Fruit fly (Drosophila melanogaster) whole organism, prepupa: ENCODE results near the gene CG8142.

ENCODE experiments used
- CG10631 ChIP-seq: fragments of 200-800 bp; sonication (Bioruptor generic); optimal IDR thresholded peaks from 2 replicates; lab custom pipeline; 2016; ENCODE audit warnings: missing biosample characterization, missing genetic modification characterization
- CG10669 ChIP-seq: fragments of 200-800 bp; sonication (Bioruptor generic); optimal IDR thresholded peaks from 3 replicates; lab custom pipeline; 2018; ENCODE audit warnings: missing biosample characterization, mild to moderate bottlenecking, missing genetic modification characterization, moderate library complexity
- CG11294 ChIP-seq: fragments of 200-800 bp; sonication (Bioruptor generic); IDR thresholded peaks from 2 replicates; pipeline ENCODE4 v1.3.6; 2022; ENCODE audit warnings: missing biosample characterization, missing genetic modification characterization
- CG11762 ChIP-seq: fragments of 200-800 bp; sonication (Bioruptor generic); optimal IDR thresholded peaks from 3 replicates; lab custom pipeline; 2016; ENCODE audit warnings: missing biosample characterization, missing genetic modification characterization; ENCODE audit not compliant: insufficient read depth
- CG11902 ChIP-seq: fragments of 200-800 bp; sonication (Bioruptor generic); optimal IDR thresholded peaks from 3 replicates; lab custom pipeline; 2016; ENCODE audit warnings: missing biosample characterization, missing genetic modification characterization
- CG15336 ChIP-seq: fragments of 200-800 bp; sonication (Bioruptor generic); IDR thresholded peaks from 2 replicates; pipeline ENCODE4 v1.3.6; 2022; ENCODE audit warnings: missing biosample characterization, missing genetic modification characterization
- CG1621 ChIP-seq: fragments of 200-800 bp; sonication (Bioruptor generic); optimal IDR thresholded peaks from 3 replicates; lab custom pipeline; 2018; ENCODE audit warnings: missing biosample characterization, mild to moderate bottlenecking, missing genetic modification characterization
- CG16779 ChIP-seq: fragments of 200-800 bp; sonication (Bioruptor generic); optimal IDR thresholded peaks from 3 replicates; lab custom pipeline; 2017; ENCODE audit warnings: missing biosample characterization, mild to moderate bottlenecking, missing genetic modification characterization
- CG3032 ChIP-seq: fragments of 200-800 bp; optimal IDR thresholded peaks from 2 replicates; lab custom pipeline; 2019; ENCODE audit warnings: missing biosample characterization, mild to moderate bottlenecking, missing genetic modification characterization, moderate library complexity
- CG31627 ChIP-seq: fragments of 200-800 bp; sonication (Bioruptor generic); optimal IDR thresholded peaks from 3 replicates; lab custom pipeline; 2016; ENCODE audit warnings: missing biosample characterization, missing genetic modification characterization
- CG32006 ChIP-seq: fragments of 200-800 bp; sonication (Bioruptor generic); optimal IDR thresholded peaks from 3 replicates; lab custom pipeline; 2017; ENCODE audit warnings: missing biosample characterization, mild to moderate bottlenecking, missing genetic modification characterization
- CG34406 ChIP-seq: fragments of 200-800 bp; sonication (Bioruptor generic); optimal IDR thresholded peaks from 3 replicates; lab custom pipeline; 2016; ENCODE audit warnings: missing biosample characterization, missing genetic modification characterization
- CG3919 ChIP-seq: fragments of 200-800 bp; sonication (Bioruptor generic); optimal IDR thresholded peaks from 3 replicates; lab custom pipeline; 2016; ENCODE audit warnings: missing biosample characterization, missing genetic modification characterization
- CG6808 ChIP-seq: fragments of 200-800 bp; sonication (Bioruptor generic); optimal IDR thresholded peaks from 3 replicates; lab custom pipeline; 2017; ENCODE audit warnings: missing biosample characterization, missing genetic modification characterization, mild to moderate bottlenecking, moderate library complexity, missing genetic modification reagents
- CG6854 ChIP-seq: fragments of 200-800 bp; sonication (Bioruptor generic); optimal IDR thresholded peaks from 2 replicates; lab custom pipeline; 2017; ENCODE audit warnings: missing biosample characterization, mild to moderate bottlenecking, missing genetic modification characterization
- CG7368 ChIP-seq: fragments of 200-800 bp; sonication (Bioruptor generic); optimal IDR thresholded peaks from 3 replicates; lab custom pipeline; 2016; ENCODE audit warnings: missing biosample characterization, missing genetic modification characterization
- CG8119 ChIP-seq: fragments of 200-800 bp; sonication (Bioruptor generic); IDR thresholded peaks from 3 replicates; pipeline ENCODE4 v1.3.6; 2022; ENCODE audit warnings: missing biosample characterization, missing genetic modification characterization
- CG8319 ChIP-seq: fragments of 200-800 bp; sonication (Bioruptor generic); optimal IDR thresholded peaks from 3 replicates; lab custom pipeline; 2016; ENCODE audit warnings: missing biosample characterization, missing genetic modification characterization
- CG8632 ChIP-seq: fragments of 200-800 bp; sonication (Bioruptor generic); optimal IDR thresholded peaks from 3 replicates; lab custom pipeline; 2016; ENCODE audit warnings: missing biosample characterization, missing genetic modification characterization
- CG9139 ChIP-seq: fragments of 200-800 bp; sonication (Bioruptor generic); optimal IDR thresholded peaks from 3 replicates; lab custom pipeline; 2017; ENCODE audit warnings: missing biosample characterization, mild to moderate bottlenecking, missing genetic modification characterization
- Eip75B ChIP-seq: fragments of 200-800 bp; sonication (Bioruptor generic); optimal IDR thresholded peaks from 3 replicates; lab custom pipeline; 2016; ENCODE audit warnings: missing biosample characterization, missing genetic modification characterization
- Eip78C ChIP-seq: fragments of 200-800 bp; sonication (Bioruptor generic); peaks from one replicate; lab custom pipeline; 2016; ENCODE audit warnings: missing biosample characterization, missing genetic modification characterization
- Ets96B ChIP-seq: fragments of 200-800 bp; optimal IDR thresholded peaks from 2 replicates; lab custom pipeline; 2019; ENCODE audit warnings: missing biosample characterization, mild to moderate bottlenecking, missing genetic modification characterization, moderate library complexity
- Gug ChIP-seq: fragments of 200-800 bp; sonication (Bioruptor generic); IDR thresholded peaks from 2 replicates; pipeline ENCODE4 v1.3.6; 2022; ENCODE audit warnings: missing biosample characterization, missing genetic modification characterization
- Hr38 ChIP-seq: sonication (Bioruptor generic); optimal IDR thresholded peaks from 2 replicates; lab custom pipeline; 2016; ENCODE audit warnings: missing biosample characterization, missing genetic modification characterization
- Hr4 ChIP-seq: fragments of 200-800 bp; sonication (Bioruptor generic); optimal IDR thresholded peaks from 3 replicates; lab custom pipeline; 2016; ENCODE audit warnings: missing biosample characterization, missing genetic modification characterization
- Lpt ChIP-seq: fragments of 200-800 bp; sonication (Bioruptor generic); optimal IDR thresholded peaks from 3 replicates; lab custom pipeline; 2016; ENCODE audit warnings: missing biosample characterization, missing genetic modification characterization
- Met ChIP-seq: fragments of 200-800 bp; sonication (Bioruptor generic); optimal IDR thresholded peaks from 3 replicates; lab custom pipeline; 2016; ENCODE audit warnings: missing biosample characterization, missing genetic modification characterization
- OdsH ChIP-seq: fragments of 200-800 bp; sonication (Bioruptor generic); optimal IDR thresholded peaks from 3 replicates; lab custom pipeline; 2016; ENCODE audit warnings: missing biosample characterization, missing genetic modification characterization
- Smox ChIP-seq: fragments of 200-800 bp; sonication (Bioruptor generic); optimal IDR thresholded peaks from 3 replicates; lab custom pipeline; 2016; ENCODE audit warnings: missing biosample characterization, missing genetic modification characterization
- Sox102F ChIP-seq: fragments of 200-800 bp; sonication (Bioruptor generic); optimal IDR thresholded peaks from 2 replicates; lab custom pipeline; 2016; ENCODE audit warnings: missing biosample characterization, mild to moderate bottlenecking, missing genetic modification characterization
- Sox14 ChIP-seq: fragments of 200-800 bp; sonication (Bioruptor generic); optimal IDR thresholded peaks from 3 replicates; lab custom pipeline; 2016; ENCODE audit warnings: missing biosample characterization, missing genetic modification characterization
- achi ChIP-seq: fragments of 200-800 bp; sonication (Bioruptor generic); optimal IDR thresholded peaks from 3 replicates; lab custom pipeline; 2016; ENCODE audit warnings: missing biosample characterization, missing genetic modification characterization
- acj6 ChIP-seq: fragments of 200-800 bp; sonication (Bioruptor generic); optimal IDR thresholded peaks from 3 replicates; lab custom pipeline; 2016; ENCODE audit warnings: missing biosample characterization, missing genetic modification characterization
- cyc ChIP-seq: fragments of 200-800 bp; sonication (Bioruptor generic); optimal IDR thresholded peaks from 3 replicates; lab custom pipeline; 2016; ENCODE audit warnings: missing biosample characterization, missing genetic modification characterization
- eg ChIP-seq: fragments of 200-800 bp; sonication (Bioruptor generic); IDR thresholded peaks from 3 replicates; pipeline ENCODE4 v1.3.6; 2022; ENCODE audit warnings: missing biosample characterization, missing genetic modification characterization
- esn ChIP-seq: fragments of 200-800 bp; sonication (Bioruptor generic); optimal IDR thresholded peaks from 2 replicates; lab custom pipeline; 2016; ENCODE audit warnings: missing biosample characterization, mild to moderate bottlenecking, missing genetic modification characterization, moderate library complexity
- fd59A ChIP-seq: fragments of 200-800 bp; sonication (Bioruptor generic); optimal IDR thresholded peaks from 2 replicates; lab custom pipeline; 2017; ENCODE audit warnings: missing biosample characterization, mild to moderate bottlenecking, missing genetic modification characterization, missing genetic modification reagents
- fd85E ChIP-seq: fragments of 200-800 bp; sonication (Bioruptor generic); optimal IDR thresholded peaks from 3 replicates; lab custom pipeline; 2016; ENCODE audit warnings: missing biosample characterization, missing genetic modification characterization
- lz ChIP-seq: fragments of 200-800 bp; sonication (Bioruptor generic); optimal IDR thresholded peaks from 3 replicates; lab custom pipeline; 2016; ENCODE audit warnings: missing biosample characterization, missing genetic modification characterization
- net ChIP-seq: fragments of 200-800 bp; sonication (Bioruptor generic); optimal IDR thresholded peaks from 3 replicates; lab custom pipeline; 2016; ENCODE audit warnings: missing biosample characterization, missing genetic modification characterization
- pdm3 ChIP-seq: fragments of 200-800 bp; sonication (Bioruptor generic); optimal IDR thresholded peaks from 3 replicates; lab custom pipeline; 2016; ENCODE audit warnings: missing biosample characterization, missing genetic modification characterization
- salr ChIP-seq, 2 experiments: fragments of 200-800 bp; sonication (Bioruptor generic); optimal IDR thresholded peaks; 3 replicates each; lab custom pipeline; 2016 to 2018; ENCODE audit warnings: missing biosample characterization in 2 of 2, missing genetic modification characterization in 2 of 2, mild to moderate bottlenecking in 1 of 2
- spab ChIP-seq: fragments of 200-800 bp; sonication (Bioruptor generic); optimal IDR thresholded peaks from 2 replicates; lab custom pipeline; 2017; ENCODE audit warnings: missing biosample characterization, mild to moderate bottlenecking, missing genetic modification characterization, missing genetic modification reagents
- ss ChIP-seq, 2 experiments: fragments of 200-800 bp; sonication (Bioruptor generic); optimal IDR thresholded peaks; 2 replicates in 1 of 2; 3 replicates in 1 of 2; lab custom pipeline; 2017 to 2018; ENCODE audit warnings: mild to moderate bottlenecking in 2 of 2, missing biosample characterization in 2 of 2, missing genetic modification characterization in 2 of 2, moderate library complexity in 1 of 2
- svp ChIP-seq: fragments of 200-800 bp; sonication (Bioruptor generic); peaks from one replicate; lab custom pipeline; 2016; ENCODE audit warnings: missing biosample characterization, missing genetic modification characterization
- topi ChIP-seq: fragments of 200-800 bp; sonication (Bioruptor generic); optimal IDR thresholded peaks from 3 replicates; lab custom pipeline; 2016; ENCODE audit warnings: missing biosample characterization, missing genetic modification characterization
- vri ChIP-seq: fragments of 200-800 bp; sonication (Bioruptor generic); optimal IDR thresholded peaks from 3 replicates; lab custom pipeline; 2016; ENCODE audit warnings: missing biosample characterization, mild to moderate bottlenecking, missing genetic modification characterization

CG8142 gene

DNA sequence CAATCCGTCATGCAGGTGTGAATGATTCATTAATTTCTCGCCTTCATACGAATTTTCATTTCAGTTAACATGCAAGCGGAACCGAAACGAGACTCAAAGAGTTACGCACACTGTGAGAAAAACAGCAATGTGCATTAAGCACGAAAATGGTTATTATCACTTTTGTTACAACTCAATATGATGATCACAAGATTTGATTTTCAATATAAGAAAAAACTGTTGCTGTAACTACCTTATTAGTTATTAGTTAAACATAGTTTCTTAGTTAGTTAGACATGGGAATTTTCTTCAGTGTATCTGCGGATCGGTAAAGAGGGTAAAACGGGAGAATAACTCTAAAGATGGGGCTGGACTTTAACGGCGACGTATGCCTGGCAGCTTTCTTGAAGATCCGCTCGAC is 29.7 kb downstream of the CG8142 start (continued):
- no peak for TF ChIP-seq net

DNA sequence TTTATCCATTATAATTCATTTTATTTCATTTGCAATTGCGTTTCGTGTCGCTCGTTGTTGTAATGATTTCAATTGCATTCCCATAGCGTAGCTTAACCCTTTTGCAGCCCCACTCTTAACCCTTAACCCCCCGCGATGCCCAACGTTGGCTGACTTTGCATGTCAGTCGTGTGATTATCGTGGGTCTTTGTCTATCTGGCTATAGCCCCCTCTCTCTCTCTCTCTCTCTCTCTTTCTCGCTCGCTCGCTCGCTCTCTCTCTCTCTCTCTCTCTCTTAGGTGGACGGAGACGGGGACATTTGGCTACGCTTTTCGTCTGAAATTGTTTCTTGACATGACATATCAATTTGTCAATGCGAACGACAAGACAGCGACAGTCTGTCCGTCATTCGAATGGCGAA is 32.3 kb downstream of the CG8142 start:
- TF ChIP-seq CG1621 (no peak), svp (GFP tag; lab: Kevin White, UChicago) (no peak), CG8119 (GFP tag; lab: Robert Waterston, UW) (no peak), ss (GFP tag; optimal IDR thresholded peaks at IDR 0.05; lab: Kevin White, UChicago) (peak in 1 of 2 experiments; percentile 67), CG10669 (GFP tag; lab: Kevin White, UChicago) (no peak), CG15336 (GFP tag; lab: Robert Waterston, UW) (no peak), OdsH (GFP tag; lab: Kevin White, UChicago) (no peak)

dm6 chrX:17806973-17807372 is 37.5 kb downstream of the CG8142 start:
- peak; percentile 53 for TF ChIP-seq CG3919 (GFP tag; lab: Kevin White, UChicago)
- TF ChIP-seq vri: peak; percentile 20
- TF ChIP-seq CG8632 (GFP tag; lab: Kevin White, UChicago): peak; percentile 40
- TF ChIP-seq Met (GFP tag; lab: Kevin White, UChicago): peak; percentile 36
- TF ChIP-seq net: peak; percentile 12
- TF ChIP-seq CG7368 (GFP tag; lab: Kevin White, UChicago): no peak
- TF ChIP-seq Hr4 (GFP tag; lab: Kevin White, UChicago): no peak
- TF ChIP-seq Eip78C (GFP tag; lab: Kevin White, UChicago): peak; percentile 77
- peak; percentile 64 for TF ChIP-seq CG6808 (GFP tag; lab: Kevin White, UChicago)
- no peak for TF ChIP-seq CG11902
- TF ChIP-seq salr (GFP tag; optimal IDR thresholded peaks at IDR 0.05; lab: Kevin White, UChicago): peak in 1 of 2 experiments; percentile 21
- TF ChIP-seq OdsH (GFP tag; lab: Kevin White, UChicago): peak; percentile 80
- TF ChIP-seq CG15336 (GFP tag; lab: Robert Waterston, UW): no peak
- TF ChIP-seq CG8319 (GFP tag; lab: Kevin White, UChicago): no peak
- no peak for TF ChIP-seq CG11294
- peak; percentile 18 for TF ChIP-seq cyc
- TF ChIP-seq lz (GFP tag; lab: Kevin White, UChicago): peak; percentile 14
- peak; percentile 7 for TF ChIP-seq Eip75B (GFP tag; lab: Kevin White, UChicago)
- TF ChIP-seq fd59A (GFP tag; lab: Kevin White, UChicago): peak; percentile 44
- TF ChIP-seq CG6854 (GFP tag; lab: Kevin White, UChicago): no peak
- TF ChIP-seq CG34406 (GFP tag; lab: Kevin White, UChicago): peak; percentile 23
- TF ChIP-seq CG10631 (GFP tag; lab: Kevin White, UChicago): peak; percentile 45
- peak; percentile 53 for TF ChIP-seq CG10669 (GFP tag; lab: Kevin White, UChicago)
- TF ChIP-seq Lpt (GFP tag; lab: Kevin White, UChicago): no peak
- no peak for TF ChIP-seq CG11762 (GFP tag; lab: Kevin White, UChicago)
- TF ChIP-seq Sox14: no peak
- TF ChIP-seq eg (GFP tag; lab: Robert Waterston, UW): no peak
- TF ChIP-seq CG3032 (tag; lab: Kevin White, UChicago): peak; percentile 65
- peak; percentile 50 for TF ChIP-seq acj6 (GFP tag; lab: Kevin White, UChicago)
- TF ChIP-seq Ets96B: peak; percentile 60
- TF ChIP-seq svp (GFP tag; lab: Kevin White, UChicago): peak; percentile 71
- TF ChIP-seq Gug (GFP tag; lab: Robert Waterston, UW): no peak
- no peak for TF ChIP-seq Hr38 (GFP tag; lab: Kevin White, UChicago)
- TF ChIP-seq Sox102F (GFP tag; lab: Kevin White, UChicago): peak; percentile 7
- TF ChIP-seq CG9139 (GFP tag; lab: Kevin White, UChicago): peak; percentile 23
- TF ChIP-seq topi (GFP tag; lab: Kevin White, UChicago): peak; percentile 33
- TF ChIP-seq spab (GFP tag; lab: Kevin White, UChicago): peak; percentile 35
- TF ChIP-seq Smox (GFP tag; lab: Kevin White, UChicago): peak; percentile 34
- TF ChIP-seq CG1621: no peak
- no peak for TF ChIP-seq CG31627 (GFP tag; lab: Kevin White, UChicago)
- TF ChIP-seq ss (GFP tag; optimal IDR thresholded peaks at IDR 0.05; lab: Kevin White, UChicago): peak in 1 of 2 experiments; percentile 66
- no peak for TF ChIP-seq fd85E (GFP tag; lab: Kevin White, UChicago)
- no peak for TF ChIP-seq CG16779 (tag; lab: Kevin White, UChicago)
- TF ChIP-seq esn (GFP tag; lab: Kevin White, UChicago): peak; percentile 46
- peak; percentile 51 for TF ChIP-seq CG32006
- TF ChIP-seq achi (GFP tag; lab: Kevin White, UChicago): peak; percentile 45
- TF ChIP-seq pdm3 (GFP tag; lab: Kevin White, UChicago): peak; percentile 2
